Worm (Caenorhabditis elegans) whole organism, early embryonic: ENCODE results near the gene nhr-216.

Source experiments
- B0310.2 ChIP-seq: sonication (generic microtip); optimal IDR thresholded peaks from 2 replicates; lab custom pipeline; 2016; ENCODE audit warnings: mild to moderate bottlenecking, missing genetic modification characterization, missing compliant biosample characterization
- aly-1 ChIP-seq: sonication (generic microtip); optimal IDR thresholded peaks from 2 replicates; lab custom pipeline; 2016; ENCODE audit warnings: missing genetic modification characterization, missing compliant biosample characterization
- ama-1 ChIP-seq: fragments of 150-350 bp; optimal IDR thresholded peaks from 2 replicates; lab custom pipeline; 2014
- ets-7 ChIP-seq: sonication (generic microtip); optimal IDR thresholded peaks from 2 replicates; lab custom pipeline; 2016; ENCODE audit warnings: missing genotype, missing genetic modification characterization, missing compliant biosample characterization
- flt-1 ChIP-seq: fragments of 200-800 bp; sonication (Bioruptor generic); IDR thresholded peaks from 2 replicates; pipeline ENCODE4 v1.3.6; 2022; ENCODE audit warnings: missing genetic modification characterization, missing compliant biosample characterization
- hmbx-1 ChIP-seq: sonication (generic microtip); optimal IDR thresholded peaks from 2 replicates; lab custom pipeline; 2016; ENCODE audit warnings: mild to moderate bottlenecking, missing genetic modification characterization, missing compliant biosample characterization
- tbx-11 ChIP-seq: fragments of 200-800 bp; sonication (Bioruptor generic); IDR thresholded peaks from 2 replicates; pipeline ENCODE4 v1.3.6; 2022; ENCODE audit warnings: missing genetic modification characterization, missing compliant biosample characterization
- tbx-37 ChIP-seq: fragments of 200-800 bp; sonication (Bioruptor generic); conservative IDR thresholded peaks from 2 replicates; pipeline ENCODE4 v1.3.6; 2022; ENCODE audit warnings: missing genetic modification reagents, missing genetic modification characterization, missing compliant biosample characterization
- tra-4 ChIP-seq: sonication (generic microtip); optimal IDR thresholded peaks from 2 replicates; lab custom pipeline; 2017; ENCODE audit warnings: missing genetic modification characterization, missing compliant biosample characterization

- no peak for TF ChIP-seq tbx-37 (GFP tag; lab: Robert Waterston, UW)
- no peak for TF ChIP-seq ama-1
- no peak for TF ChIP-seq ets-7 (tag; lab: Kevin White, UChicago)
- no peak for TF ChIP-seq tra-4 (tag; lab: Kevin White, UChicago)
- TF ChIP-seq hmbx-1 (tag; lab: Kevin White, UChicago): no peak
- no peak for TF ChIP-seq tbx-11 (GFP tag; lab: Robert Waterston, UW)
- TF ChIP-seq flt-1 (GFP tag; lab: Robert Waterston, UW): no peak
- TF ChIP-seq B0310.2 (tag; lab: Kevin White, UChicago): no peak
- TF ChIP-seq aly-1 (tag; lab: Kevin White, UChicago): no peak
These were observed 6.2 kb upstream of the nhr-216 start, which contains the start of gene T09D3.8 for ce11 chrV:5364863-5365262.
